Worm (Caenorhabditis elegans) whole organism, L4 larva: ENCODE measurements around the gene znf-782.

Source experiments
- F49E8.2 ChIP-seq: sonication (generic microtip); optimal IDR thresholded peaks from 2 replicates; lab custom pipeline; 2016; ENCODE audit warnings: missing compliant biosample characterization, mild to moderate bottlenecking, missing genetic modification characterization, borderline replicate concordance
- ama-1 ChIP-seq: fragments of 150-350 bp; optimal IDR thresholded peaks from 2 replicates; lab custom pipeline; 2014; ENCODE audit warnings: inconsistent platforms, mixed read lengths
- hlh-30 ChIP-seq: sonication (generic microtip); optimal IDR thresholded peaks from 2 replicates; lab custom pipeline; 2017; ENCODE audit warnings: antibody characterized with exemption, mild to moderate bottlenecking, missing genetic modification characterization, missing compliant biosample characterization; ENCODE audit not compliant: insufficient read depth
- mep-1 ChIP-seq: fragments of 150-350 bp; sonication (generic microtip); optimal IDR thresholded peaks from 3 replicates; lab custom pipeline; 2014; ENCODE audit warnings: missing biosample characterization, missing genetic modification characterization
- php-3 ChIP-seq: fragments of 200-800 bp; sonication (Bioruptor generic); IDR thresholded peaks from 2 replicates; pipeline ENCODE4 v1.3.6; 2022; ENCODE audit warnings: missing genetic modification reagents, missing genetic modification characterization, missing compliant biosample characterization
- pqm-1 ChIP-seq: sonication (generic microtip); optimal IDR thresholded peaks from 2 replicates; lab custom pipeline; 2017; ENCODE audit warnings: missing biosample characterization, missing genetic modification characterization
- snpc-4 ChIP-seq: fragments of 150-350 bp; optimal IDR thresholded peaks from 2 replicates; lab custom pipeline; 2014; ENCODE audit warnings: missing biosample characterization, missing genetic modification characterization
- unc-39 ChIP-seq: sonication (generic microtip); optimal IDR thresholded peaks from 2 replicates; lab custom pipeline; 2017; ENCODE audit warnings: missing biosample characterization, missing genetic modification characterization
- unc-62 ChIP-seq, 3 experiments: fragments of 150-350 bp in 1 of 3; sonication (generic microtip); optimal IDR thresholded peaks in 2 of 3; peaks in 1 of 3; 1 replicate in 1 of 3; 2 replicates in 2 of 3; lab custom pipeline; 2014 to 2017; ENCODE audit warnings: missing biosample characterization in 3 of 3, missing genetic modification characterization in 3 of 3, missing genetic modification reagents in 3 of 3, missing genotype in 1 of 3

DNA sequence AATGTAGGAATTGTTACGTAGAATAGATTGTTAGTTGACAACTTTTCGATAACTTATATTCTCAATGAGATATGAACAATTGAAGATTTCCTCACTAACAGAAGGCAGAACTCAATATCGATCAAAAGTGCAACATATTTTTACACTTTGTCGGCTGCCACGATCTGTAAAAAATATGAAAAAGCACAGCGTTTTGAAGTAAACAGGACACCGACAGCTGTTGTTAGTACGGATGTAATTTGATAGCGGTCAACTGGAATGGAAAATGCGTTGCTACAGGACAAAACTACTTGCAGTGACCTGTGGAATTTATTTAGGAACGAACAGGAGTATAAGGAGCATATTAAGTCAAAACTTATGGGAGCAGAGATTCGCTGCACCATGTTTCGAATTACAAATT lies 38.7 kb upstream of the znf-782 start:
- TF ChIP-seq hlh-30 (tag; lab: Kevin White, UChicago) (no peak), ama-1 (no peak), unc-62 (GFP tag; optimal IDR thresholded peaks at IDR 0.05 in 1 of 2; lab: Kevin White, UChicago) (no peak), unc-62 (tag; optimal IDR thresholded peaks at IDR 0.05; lab: Kevin White, UChicago) (no peak), mep-1 (tag; lab: Kevin White, UChicago) (no peak), snpc-4 (no peak), unc-39 (tag; lab: Kevin White, UChicago) (no peak), F49E8.2 (tag; lab: Kevin White, UChicago) (no peak), pqm-1 (tag; lab: Kevin White, UChicago) (no peak), php-3 (GFP tag; lab: Robert Waterston, UW) (no peak)
